Worm (Caenorhabditis elegans) whole organism, L3 larva: ENCODE results near the gene dct-12.

Source experiments
- R02D3.7 ChIP-seq: fragments of 150-350 bp; optimal IDR thresholded peaks from 2 replicates; lab custom pipeline; 2014; ENCODE audit warnings: missing biosample characterization, missing genetic modification characterization
- aly-2 ChIP-seq: fragments of 150-350 bp; optimal IDR thresholded peaks from 2 replicates; lab custom pipeline; 2014; ENCODE audit warnings: missing biosample characterization, missing genetic modification characterization
- ama-1 ChIP-seq: fragments of 150-350 bp; optimal IDR thresholded peaks from 2 replicates; lab custom pipeline; 2018
- ceh-16 ChIP-seq: sonication (generic microtip); optimal IDR thresholded peaks from 2 replicates; lab custom pipeline; 2017; ENCODE audit warnings: missing biosample characterization, missing genetic modification characterization
- ceh-28 ChIP-seq: fragments of 150-350 bp; optimal IDR thresholded peaks from 2 replicates; lab custom pipeline; 2014; ENCODE audit warnings: missing biosample characterization, missing genetic modification reagents, missing genetic modification characterization
- ceh-82 ChIP-seq: fragments of 150-350 bp; optimal IDR thresholded peaks from 2 replicates; lab custom pipeline; 2014; ENCODE audit warnings: missing biosample characterization, missing genetic modification characterization
- egl-27 ChIP-seq: sonication (generic microtip); optimal IDR thresholded peaks from 4 replicates; lab custom pipeline; 2017; ENCODE audit warnings: missing biosample characterization, missing genetic modification reagents, missing genetic modification characterization
- egl-5 ChIP-seq: fragments of 150-350 bp; optimal IDR thresholded peaks from 2 replicates; lab custom pipeline; 2017; ENCODE audit warnings: missing biosample characterization, missing genetic modification reagents, missing genetic modification characterization, inconsistent platforms
- elt-1 ChIP-seq: fragments of 150-350 bp; optimal IDR thresholded peaks from 2 replicates; lab custom pipeline; 2014; ENCODE audit warnings: missing biosample characterization, missing genetic modification characterization
- elt-2 ChIP-seq: sonication (generic microtip); optimal IDR thresholded peaks from 2 replicates; lab custom pipeline; 2016; ENCODE audit warnings: missing genetic modification reagents, mild to moderate bottlenecking, missing genetic modification characterization, missing compliant biosample characterization
- elt-3 ChIP-seq, 3 experiments: fragments of 150-350 bp in 1 of 3; sonication (generic microtip) in 2 of 3; optimal IDR thresholded peaks; 2 replicates in 2 of 3; 4 replicates in 1 of 3; lab custom pipeline; 2014 to 2017; ENCODE audit warnings: missing biosample characterization in 3 of 3, missing genetic modification characterization in 3 of 3
- eor-1 ChIP-seq, 2 experiments: fragments of 150-350 bp; optimal IDR thresholded peaks; 2 replicates each; lab custom pipeline; 2014 to 2018; ENCODE audit warnings: missing biosample characterization in 2 of 2, missing genetic modification characterization in 2 of 2
- fkh-10 ChIP-seq: sonication (generic microtip); optimal IDR thresholded peaks from 2 replicates; lab custom pipeline; 2017; ENCODE audit warnings: missing biosample characterization, missing genetic modification reagents, missing genetic modification characterization
- fkh-2 ChIP-seq: fragments of 150-350 bp; optimal IDR thresholded peaks from 2 replicates; lab custom pipeline; 2014; ENCODE audit warnings: missing biosample characterization, missing genetic modification reagents, missing genetic modification characterization
- fos-1 ChIP-seq: fragments of 150-350 bp; optimal IDR thresholded peaks from 2 replicates; lab custom pipeline; 2014; ENCODE audit warnings: missing biosample characterization, missing genetic modification characterization
- hmg-11 ChIP-seq: sonication (generic microtip); optimal IDR thresholded peaks from 2 replicates; lab custom pipeline; 2016; ENCODE audit warnings: missing genetic modification characterization, missing compliant biosample characterization
- lin-15B ChIP-seq: fragments of 150-350 bp; optimal IDR thresholded peaks from 2 replicates; lab custom pipeline; 2014; ENCODE audit warnings: missing biosample characterization, missing genetic modification characterization
- lin-39 ChIP-seq: fragments of 150-350 bp; optimal IDR thresholded peaks from 2 replicates; lab custom pipeline; 2018; ENCODE audit warnings: missing biosample characterization, missing genetic modification reagents, missing genetic modification characterization
- mml-1 ChIP-seq: fragments of 150-350 bp; sonication (generic microtip); optimal IDR thresholded peaks from 3 replicates; lab custom pipeline; 2014; ENCODE audit warnings: missing biosample characterization, missing genetic modification characterization
- nfya-1 ChIP-seq: sonication (generic microtip); optimal IDR thresholded peaks from 2 replicates; lab custom pipeline; 2017; ENCODE audit warnings: missing genetic modification characterization, mild to moderate bottlenecking, missing compliant biosample characterization, antibody characterized with exemption, moderate library complexity; ENCODE audit not compliant: insufficient read depth
- nhr-12 ChIP-seq: fragments of 150-350 bp; optimal IDR thresholded peaks from 2 replicates; lab custom pipeline; 2014; ENCODE audit warnings: missing biosample characterization, missing genetic modification characterization
- nhr-23 ChIP-seq: fragments of 150-350 bp; optimal IDR thresholded peaks from 2 replicates; lab custom pipeline; 2014; ENCODE audit warnings: missing biosample characterization, missing genetic modification reagents, missing genetic modification characterization
- nhr-25 ChIP-seq: sonication (generic microtip); optimal IDR thresholded peaks from 2 replicates; lab custom pipeline; 2017; ENCODE audit warnings: missing biosample characterization, missing genetic modification characterization
- nhr-67 ChIP-seq: fragments of 150-350 bp; optimal IDR thresholded peaks from 2 replicates; lab custom pipeline; 2014; ENCODE audit warnings: missing biosample characterization, missing genetic modification characterization
- nhr-76 ChIP-seq: fragments of 150-350 bp; sonication (generic microtip); optimal IDR thresholded peaks from 5 replicates; lab custom pipeline; 2014; ENCODE audit warnings: missing biosample characterization, missing genetic modification characterization
- nhr-77 ChIP-seq: fragments of 150-350 bp; optimal IDR thresholded peaks from 2 replicates; lab custom pipeline; 2014; ENCODE audit warnings: missing biosample characterization, missing genetic modification characterization
- pha-4 ChIP-seq: fragments of 150-350 bp; optimal IDR thresholded peaks from 2 replicates; lab custom pipeline; 2014; ENCODE audit warnings: missing biosample characterization, missing genetic modification reagents, missing genetic modification characterization
- pqm-1 ChIP-seq: fragments of 150-350 bp; optimal IDR thresholded peaks from 2 replicates; lab custom pipeline; 2017; ENCODE audit warnings: missing biosample characterization, missing genetic modification characterization, inconsistent platforms
- skn-1 ChIP-seq: fragments of 150-350 bp; optimal IDR thresholded peaks from 2 replicates; lab custom pipeline; 2014; ENCODE audit warnings: missing biosample characterization, missing genetic modification characterization
- snpc-4 ChIP-seq: fragments of 150-350 bp; optimal IDR thresholded peaks from 2 replicates; lab custom pipeline; 2014; ENCODE audit warnings: missing biosample characterization, missing genetic modification characterization
- tbx-2 ChIP-seq: sonication (generic microtip); optimal IDR thresholded peaks from 2 replicates; lab custom pipeline; 2016; ENCODE audit warnings: mild to moderate bottlenecking, missing genetic modification characterization, missing compliant biosample characterization
- unc-39 ChIP-seq: sonication (generic microtip); optimal IDR thresholded peaks from 4 replicates; lab custom pipeline; 2017; ENCODE audit warnings: missing biosample characterization, missing genetic modification characterization
- unc-62 ChIP-seq: fragments of 150-350 bp; sonication (generic microtip); optimal IDR thresholded peaks from 4 replicates; lab custom pipeline; 2014; ENCODE audit warnings: missing biosample characterization, missing genetic modification reagents, missing genetic modification characterization
- ztf-4 ChIP-seq: fragments of 150-350 bp; optimal IDR thresholded peaks from 2 replicates; lab custom pipeline; 2014; ENCODE audit warnings: missing biosample characterization, missing genetic modification characterization

Gene dct-12

ce11 chrII:12408717-12409116, 23.5 kb downstream of the dct-12 start, which contains the start of gene sre-31:
sre-31 (minus strand) TSS chrII:12408817.
- TF ChIP-seq nhr-76 (no peak), elt-2 (tag; lab: Kevin White, UChicago) (no peak)

DNA sequence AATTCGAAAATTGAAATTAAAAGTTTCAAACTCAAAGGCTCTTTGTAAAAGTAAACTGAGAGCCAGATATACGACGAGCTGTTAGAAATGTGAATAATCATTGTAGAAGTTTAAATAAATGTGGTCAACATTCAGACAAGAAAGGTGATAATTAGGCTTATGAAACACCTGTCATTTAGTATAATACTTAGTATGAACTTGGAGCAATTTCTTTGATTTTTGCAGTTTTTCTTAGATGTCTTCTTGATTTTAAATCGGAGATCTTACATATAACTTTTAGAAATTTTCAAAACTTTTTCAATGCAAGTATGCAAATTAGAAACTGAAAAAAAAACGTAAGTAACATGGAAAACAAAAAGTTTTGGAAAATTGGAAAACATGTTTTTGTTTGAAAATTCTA, 25.9 kb downstream of the dct-12 start, which contains the start of gene sre-30:
TSS of gene sre-30 (minus strand) at position 101 of the 400 bp plus-strand sequence.
- TF ChIP-seq pha-4, result no peak
- no peak for TF ChIP-seq ceh-82
- no peak for TF ChIP-seq nhr-23 (tag; lab: Kevin White, UChicago)
- no peak for TF ChIP-seq elt-3 (tag; optimal IDR thresholded peaks at IDR 0.05; lab: Kevin White, UChicago)
- TF ChIP-seq fkh-2, result no peak
- no peak for TF ChIP-seq skn-1
- TF ChIP-seq nhr-67 (tag; lab: Kevin White, UChicago), result no peak
- TF ChIP-seq hmg-11, result no peak
- no peak for TF ChIP-seq ztf-4

DNA sequence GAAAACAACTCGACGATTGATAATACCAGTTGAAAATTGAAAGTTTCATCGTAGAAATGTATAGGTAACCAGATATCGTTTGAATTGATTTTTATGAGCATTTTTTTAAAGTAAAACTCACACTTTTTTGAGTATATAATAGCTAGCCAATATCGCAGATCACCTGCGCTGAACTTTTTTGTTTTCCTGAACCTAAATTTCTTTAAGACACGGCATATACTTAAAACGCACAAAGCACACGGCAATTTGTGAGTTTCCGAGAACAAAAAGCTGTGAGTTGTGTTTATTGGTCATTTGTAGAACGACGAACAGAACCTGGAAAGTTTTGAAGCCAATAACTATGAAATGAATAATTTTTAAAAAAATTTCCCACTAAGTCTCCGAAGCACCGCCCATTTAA, 30.5 kb downstream of the dct-12 start, which contains the start of gene sre-29:
TSS of gene sre-29 (minus strand) at position 101 of the 400 bp plus-strand sequence.
- no peak for TF ChIP-seq fos-1
- TF ChIP-seq elt-3 (tag; optimal IDR thresholded peaks at IDR 0.05; lab: Kevin White, UChicago), result no peak
- no peak for TF ChIP-seq nhr-12 (tag; lab: Kevin White, UChicago)
- TF ChIP-seq nhr-77 (tag; lab: Kevin White, UChicago), result no peak
- TF ChIP-seq skn-1, result no peak
- TF ChIP-seq fkh-2, result no peak
- TF ChIP-seq egl-27 (tag; lab: Kevin White, UChicago), result no peak
- no peak for TF ChIP-seq ztf-4
- TF ChIP-seq elt-2 (tag; lab: Kevin White, UChicago), result no peak
- TF ChIP-seq tbx-2 (tag; lab: Kevin White, UChicago), result no peak
- TF ChIP-seq nhr-23 (tag; lab: Kevin White, UChicago), result no peak

- TF ChIP-seq elt-2 (tag; lab: Kevin White, UChicago), result no peak
- no peak for TF ChIP-seq ceh-28
- no peak for TF ChIP-seq fkh-2
- no peak for TF ChIP-seq nfya-1 (tag; lab: Kevin White, UChicago)
- no peak for TF ChIP-seq tbx-2 (tag; lab: Kevin White, UChicago)
- no peak for TF ChIP-seq ama-1 (lab: Kevin White, UChicago)
- TF ChIP-seq lin-39 (tag; lab: Kevin White, UChicago), result no peak
- TF ChIP-seq nhr-76, result no peak
- no peak for TF ChIP-seq ceh-16 (tag; lab: Kevin White, UChicago)
- TF ChIP-seq fkh-10 (GFP tag; lab: Kevin White, UChicago), result no peak
- no peak for TF ChIP-seq nhr-77 (tag; lab: Kevin White, UChicago)
- no peak for TF ChIP-seq lin-15B (tag; lab: Kevin White, UChicago)
- no peak for TF ChIP-seq pqm-1 (tag; lab: Kevin White, UChicago)
- no peak for TF ChIP-seq egl-5 (tag; lab: Kevin White, UChicago)
- TF ChIP-seq ztf-4, result no peak
- no peak for TF ChIP-seq nhr-67 (tag; lab: Kevin White, UChicago)
- no peak for TF ChIP-seq unc-39 (tag; lab: Kevin White, UChicago)
- no peak for TF ChIP-seq nhr-25
- no peak for TF ChIP-seq R02D3.7
- TF ChIP-seq elt-1, result no peak
These were observed 34.6 kb downstream of the dct-12 start, which contains the start of gene F57G9.7 for ce11 chrII:12397656-12398055. F57G9.7 (minus strand) TSS chrII:12397756.

DNA sequence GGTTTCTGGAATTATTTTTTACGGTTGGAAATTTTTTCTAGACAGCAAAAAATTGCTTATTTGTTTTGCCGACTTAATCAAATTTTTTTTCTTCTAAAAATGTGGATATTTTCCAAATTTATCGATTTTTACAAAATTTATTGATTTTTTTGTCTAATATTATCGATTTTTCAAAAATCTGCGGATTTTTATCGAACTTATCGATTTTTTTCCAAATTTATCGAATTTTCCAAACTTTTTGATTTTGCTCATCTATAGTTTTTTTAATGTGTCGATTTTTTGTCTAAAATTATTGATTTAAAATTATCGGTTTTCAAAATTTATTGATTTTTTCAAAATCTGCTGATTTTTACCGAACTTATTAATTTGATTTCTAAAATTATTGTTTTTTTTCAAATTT, 38.1 kb downstream of the dct-12 start:
- TF ChIP-seq unc-39 (tag; lab: Kevin White, UChicago) (no peak), ceh-28 (peak; percentile 91)

DNA sequence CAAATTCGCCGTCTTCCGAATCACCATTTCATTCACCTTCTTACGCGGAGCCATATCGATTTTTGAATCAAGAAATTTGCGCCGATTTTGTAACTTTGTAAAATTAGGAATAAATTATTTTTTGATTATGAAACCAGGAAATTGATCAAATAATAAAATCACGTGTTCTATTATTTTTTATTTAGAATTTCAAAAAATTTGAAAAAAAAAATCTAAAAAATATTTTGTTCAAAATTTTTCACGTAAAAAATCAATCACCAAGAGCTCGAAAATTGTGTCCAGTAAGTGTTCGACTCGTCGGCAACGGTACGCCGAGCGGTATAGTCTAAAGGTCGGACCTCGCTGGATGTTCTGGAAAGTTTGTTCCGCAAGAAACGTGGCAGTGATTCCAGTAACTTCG, 38.6 kb downstream of the dct-12 start, which contains the start of gene Y57A10B.7:
TSS of gene Y57A10B.7 (minus strand) at position 101 of the 400 bp plus-strand sequence.
- TF ChIP-seq lin-39 (tag; lab: Kevin White, UChicago), result no peak
- no peak for TF ChIP-seq nfya-1 (tag; lab: Kevin White, UChicago)
- TF ChIP-seq mml-1 (tag; lab: Kevin White, UChicago), result no peak
- no peak for TF ChIP-seq pha-4
- no peak for TF ChIP-seq aly-2 (tag; lab: Kevin White, UChicago)
- no peak for TF ChIP-seq tbx-2 (tag; lab: Kevin White, UChicago)
- TF ChIP-seq eor-1 (tag; optimal IDR thresholded peaks at IDR 0.05; lab: Kevin White, UChicago), result no peak
- no peak for TF ChIP-seq unc-62 (GFP tag; lab: Kevin White, UChicago)
- TF ChIP-seq snpc-4 (tag; lab: Kevin White, UChicago), result no peak
- TF ChIP-seq skn-1, result no peak
